Fruit fly (Drosophila melanogaster): ENCODE results near the gene CG32213.

DNA sequence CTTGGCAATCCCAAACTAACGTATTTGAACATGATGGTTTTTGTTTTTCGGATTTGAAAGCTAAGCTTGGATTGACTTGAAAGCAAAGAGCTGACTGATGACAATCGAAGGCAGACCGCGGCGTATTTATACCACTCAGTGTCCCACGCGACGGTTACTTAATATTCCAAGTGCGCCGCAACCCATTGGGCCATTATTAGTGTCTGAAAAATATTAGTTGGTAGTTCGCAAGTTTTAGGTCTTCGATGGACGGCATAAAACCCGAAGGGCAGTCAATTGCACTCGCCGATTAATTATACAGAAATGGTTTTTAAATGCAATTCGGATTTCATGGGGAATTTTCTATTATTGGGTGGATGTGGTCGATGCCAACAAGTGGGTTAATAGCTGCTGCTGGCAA is 11.0 kb upstream of the CG32213 start, which contains the start of gene CG14095:
- no peak for TF ChIP-seq CG12744 (GFP tag; optimal IDR thresholded peaks at IDR 0.05)
- TF ChIP-seq CG12155 (GFP tag; optimal IDR thresholded peaks at IDR 0.05), result no peak
- TF ChIP-seq caup (GFP tag; optimal IDR thresholded peaks at IDR 0.05; ENCODE audit: severe bottlenecking), result no peak

All from whole organism, embryonic.